Fruit fly (Drosophila melanogaster): ENCODE results near the gene Mst36Fa.

DNA sequence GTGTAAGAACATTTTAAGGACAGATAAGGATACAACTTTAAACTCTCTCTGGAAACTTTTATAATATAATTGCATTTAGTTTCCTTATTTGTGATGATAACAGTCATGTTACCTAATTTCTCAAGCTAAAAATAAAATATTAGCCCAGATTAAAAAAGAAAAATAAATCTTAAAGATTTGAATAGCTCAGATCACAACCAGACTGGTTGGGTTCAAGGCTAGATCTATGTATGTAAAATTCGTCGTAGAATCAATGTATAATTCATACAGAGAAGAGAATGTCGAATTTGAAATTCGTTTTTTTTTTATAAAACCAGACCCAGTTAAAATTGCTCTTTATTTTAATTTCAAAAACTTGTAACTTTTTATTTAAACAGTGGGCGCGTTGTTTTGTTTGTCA, 37.3 kb upstream of the Mst36Fa start:
- TF ChIP-seq net (GFP tag; optimal IDR thresholded peaks at IDR 0.05) (no peak), Sox102F (GFP tag; optimal IDR thresholded peaks at IDR 0.05) (no peak), CG6163 (GFP tag; IDR thresholded peaks at IDR 0.05) (no peak), CG6854 (GFP tag; optimal IDR thresholded peaks at IDR 0.05) (no peak), fkh (GFP tag; optimal IDR thresholded peaks at IDR 0.05) (no peak), CG34406 (GFP tag; optimal IDR thresholded peaks at IDR 0.05) (no peak), Gug (GFP tag; IDR thresholded peaks at IDR 0.05) (no peak), CG1621 (tag; optimal IDR thresholded peaks at IDR 0.05) (no peak)
